In the genomic region with DNA sequence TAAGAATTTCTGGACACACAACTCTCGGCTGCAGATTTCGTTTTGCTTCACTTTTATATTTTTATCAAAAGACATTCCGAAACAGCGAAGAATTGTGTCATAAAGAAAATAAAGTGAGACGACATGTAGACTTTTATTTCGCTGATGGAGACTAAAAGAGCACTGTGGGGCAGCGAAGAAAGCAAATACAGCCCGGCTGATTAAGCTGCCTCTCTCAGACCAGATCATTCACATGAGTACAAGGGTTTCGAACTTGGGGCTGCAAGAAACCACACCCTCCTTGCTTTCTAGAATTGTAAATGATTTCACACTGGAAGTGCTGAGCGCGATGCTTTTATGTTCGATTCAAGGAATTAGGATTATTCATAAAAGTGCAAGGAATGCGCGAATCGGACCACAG, we compare ENCODE assay signal across 5 fruit fly cellular contexts.
TF ChIP-seq lines count a peak whose summit lies in the region.

No protein-coding gene starts in this region.

- no peak for TF ChIP-seq CTCF in whole organism, embryonic (GFP tag; optimal IDR thresholded peaks at IDR 0.05; lab: Kevin White, UChicago)

TF ChIP-seq in whole organism, adult, 20 proteins besides CTCF, POLR2A, EP300 and RAD21:
- TF ChIP-seq Mnt (GFP tag; optimal IDR thresholded peaks at IDR 0.05; lab: Kevin White, UChicago) (no peak), tj (GFP tag; optimal IDR thresholded peaks at IDR 0.05; lab: Kevin White, UChicago) (peak; percentile 97), Clk (GFP tag; optimal IDR thresholded peaks at IDR 0.05; lab: Kevin White, UChicago) (no peak)
TF ChIP-seq in whole organism, adult: peak in this region for 1.

TF ChIP-seq in whole organism, embryonic, 481 proteins besides CTCF, POLR2A, EP300 and RAD21:
- no peak for TF ChIP-seq tup (GFP tag; optimal IDR thresholded peaks at IDR 0.05; lab: Kevin White, UChicago)
- 0 out of 4 replicates have a peak, but pooled peaks have one; percentile 39 for TF ChIP-seq chinmo (GFP tag; IDR thresholded peaks at IDR 0.05; lab: Robert Waterston, UW; ENCODE audit: partially characterized antibody)
- TF ChIP-seq ems (GFP tag; optimal IDR thresholded peaks at IDR 0.05; lab: Kevin White, UChicago): no peak
- TF ChIP-seq nom (GFP tag; optimal IDR thresholded peaks at IDR 0.05; lab: Kevin White, UChicago): peak; percentile 50
- no peak for TF ChIP-seq p53 (GFP tag; optimal IDR thresholded peaks at IDR 0.05; lab: Kevin White, UChicago)
- 0 out of 2 replicates have a peak, but pooled peaks have one; percentile 24 for TF ChIP-seq Bgb (GFP tag; IDR thresholded peaks at IDR 0.05; lab: Robert Waterston, UW; ENCODE audit: partially characterized antibody)
- peak; percentile 61 for TF ChIP-seq Med (GFP tag; lab: Kevin White, UChicago)
- peak; percentile 34 for TF ChIP-seq sd (tag; optimal IDR thresholded peaks at IDR 0.05; lab: Kevin White, UChicago)
- no peak for TF ChIP-seq Hmr (GFP tag; optimal IDR thresholded peaks at IDR 0.05; lab: Kevin White, UChicago)
- TF ChIP-seq zfh2 (GFP tag; optimal IDR thresholded peaks at IDR 0.05; lab: Kevin White, UChicago): no peak
- no peak for TF ChIP-seq Ravus (GFP tag; IDR thresholded peaks at IDR 0.05; lab: Robert Waterston, UW)

TF ChIP-seq in whole organism, prepupa, 60 proteins besides CTCF, POLR2A, EP300 and RAD21:
- TF ChIP-seq CG8119 (GFP tag; IDR thresholded peaks at IDR 0.05; lab: Robert Waterston, UW): no peak
- TF ChIP-seq svp (GFP tag; lab: Kevin White, UChicago): peak; percentile 80
- TF ChIP-seq CG6276 (GFP tag; optimal IDR thresholded peaks at IDR 0.05; lab: Kevin White, UChicago): no peak
- peak in 1 of 2 experiments; percentile 7 for TF ChIP-seq ss (GFP tag; optimal IDR thresholded peaks at IDR 0.05; lab: Kevin White, UChicago)
- TF ChIP-seq vri (GFP tag; optimal IDR thresholded peaks at IDR 0.05; lab: Kevin White, UChicago): peak; percentile 44
- no peak for TF ChIP-seq Ets96B (tag; optimal IDR thresholded peaks at IDR 0.05; lab: Kevin White, UChicago)
- no peak for TF ChIP-seq CG8632 (GFP tag; optimal IDR thresholded peaks at IDR 0.05; lab: Kevin White, UChicago)
- TF ChIP-seq Lpt (GFP tag; optimal IDR thresholded peaks at IDR 0.05; lab: Kevin White, UChicago): no peak
- TF ChIP-seq CG9139 (GFP tag; optimal IDR thresholded peaks at IDR 0.05; lab: Kevin White, UChicago): peak; percentile 1
- no peak for TF ChIP-seq CG1621 (tag; optimal IDR thresholded peaks at IDR 0.05; lab: Kevin White, UChicago)
- TF ChIP-seq CG6163 (GFP tag; IDR thresholded peaks at IDR 0.05; lab: Robert Waterston, UW): 0 out of 3 replicates have a peak, but pooled peaks have one; percentile 36

TF ChIP-seq in whole organism, pupa, 21 proteins besides CTCF, POLR2A, EP300 and RAD21:
- TF ChIP-seq EcR (GFP tag; optimal IDR thresholded peaks at IDR 0.05; lab: Kevin White, UChicago): peak; percentile 58
- peak; percentile 26 for TF ChIP-seq gl (tag; optimal IDR thresholded peaks at IDR 0.05; lab: Kevin White, UChicago)
- no peak for TF ChIP-seq CG9948 (tag; optimal IDR thresholded peaks at IDR 0.05; lab: Kevin White, UChicago)
- TF ChIP-seq CG12605 (GFP tag; IDR thresholded peaks at IDR 0.05; lab: Robert Waterston, UW): peak; percentile 38; the same call in 1 of the 2 replicates
TF ChIP-seq in whole organism, pupa: peak in this region for 3.

TF ChIP-seq in whole organism, wandering third instar larva, 38 proteins besides CTCF, POLR2A, EP300 and RAD21:
- no peak for TF ChIP-seq br (GFP tag; optimal IDR thresholded peaks at IDR 0.05; lab: Kevin White, UChicago)
- no peak for TF ChIP-seq CrebA (GFP tag; optimal IDR thresholded peaks at IDR 0.05; lab: Kevin White, UChicago; ENCODE audit: borderline replicate concordance)
- peak; percentile 5 for TF ChIP-seq h (GFP tag; optimal IDR thresholded peaks at IDR 0.05; lab: Kevin White, UChicago)
- peak; percentile 28 for TF ChIP-seq Hr83 (GFP tag; optimal IDR thresholded peaks at IDR 0.05; lab: Kevin White, UChicago; ENCODE audit: poor library complexity, severe bottlenecking)
- TF ChIP-seq Mio (GFP tag; optimal IDR thresholded peaks at IDR 0.05; lab: Kevin White, UChicago): no peak
- TF ChIP-seq Rel (GFP tag; optimal IDR thresholded peaks at IDR 0.05; lab: Kevin White, UChicago): no peak
- TF ChIP-seq Rel (tag; optimal IDR thresholded peaks at IDR 0.05; lab: Kevin White, UChicago): no peak
